Worm (Caenorhabditis elegans): ENCODE measurements around the gene elof-1.
A peak's percentile ranks its signal among the peaks of the same experiment; 100 is the strongest.

The elof-1 gene

ce11 chrII:14357936-14358416 lies 8.4 kb downstream of the elof-1 start, which contains the start of the genes agl-1 and pfs-2:
TSS of gene agl-1 (minus strand) at chrII:14358113.
TSS of gene pfs-2 (plus strand) at chrII:14358366.
- TF ChIP-seq C34B4.2 (tag; optimal IDR thresholded peaks at IDR 0.05) (no peak), dpl-1 (GFP tag; optimal IDR thresholded peaks at IDR 0.05) (peak; percentile 88 to 92 (median 92)), elt-3 (tag; optimal IDR thresholded peaks at IDR 0.05) (peak in 1 of 6 experiments; percentile 34), C04F5.9 (tag; optimal IDR thresholded peaks at IDR 0.05) (peak; percentile 3), lsy-2 (tag; optimal IDR thresholded peaks at IDR 0.05) (peak; percentile 91 to 94), nhr-85 (tag) (peak; percentile 9), fkh-4 (tag; optimal IDR thresholded peaks at IDR 0.05; ENCODE audit: borderline replicate concordance) (no peak), tbx-2 (tag; optimal IDR thresholded peaks at IDR 0.05) (peak; percentile 69), xbp-1 (tag; optimal IDR thresholded peaks at IDR 0.05) (peak; percentile 66), lin-13 (GFP tag; optimal IDR thresholded peaks at IDR 0.05) (peak; percentile 30), lin-15B (tag; optimal IDR thresholded peaks at IDR 0.05) (peak; percentile 69), efl-3 (GFP tag; optimal IDR thresholded peaks at IDR 0.05) (no peak), nhr-20 (tag; optimal IDR thresholded peaks at IDR 0.05) (peak; percentile 56), swsn-7 (tag; optimal IDR thresholded peaks at IDR 0.05) (peak; percentile 69), F16B12.6 (tag; optimal IDR thresholded peaks at IDR 0.05) (peak; percentile 97), isw-1 (GFP tag; IDR thresholded peaks at IDR 0.05) (peak; percentile 38; the same call in 1 of the 2 replicates), pqm-1 (tag; optimal IDR thresholded peaks at IDR 0.05) (no peak), ceh-88 (GFP tag; IDR thresholded peaks at IDR 0.05) (no peak), nhr-90 (tag; optimal IDR thresholded peaks at IDR 0.05; ENCODE audit: poor library complexity) (peak; percentile 52), nhr-11 (tag; optimal IDR thresholded peaks at IDR 0.05) (peak; percentile 19), snu-23 (GFP tag; optimal IDR thresholded peaks at IDR 0.05) (peak; percentile 80), ceh-82 (tag; optimal IDR thresholded peaks at IDR 0.05) (peak; percentile 43 to 81 (median 65)), snpc-4 (tag; optimal IDR thresholded peaks at IDR 0.05) (peak; percentile 56), nhr-77 (tag; optimal IDR thresholded peaks at IDR 0.05) (peak; percentile 73), lir-3 (tag; optimal IDR thresholded peaks at IDR 0.05; ENCODE audit: poor library complexity) (no peak), nhr-84 (tag; optimal IDR thresholded peaks at IDR 0.05) (no peak), lin-14 (GFP tag; optimal IDR thresholded peaks at IDR 0.05) (peak; percentile 80), efl-1 (optimal IDR thresholded peaks at IDR 0.05) (peak; percentile 77 to 94), efl-1 (GFP tag; optimal IDR thresholded peaks at IDR 0.05 in 1 of 2) (peak; percentile 91 to 99), ama-1 (optimal IDR thresholded peaks at IDR 0.05) (no peak), nhr-71 (tag; optimal IDR thresholded peaks at IDR 0.05) (peak; percentile 83), jun-1 (tag; optimal IDR thresholded peaks at IDR 0.05) (peak; percentile 33), fos-1 (tag; optimal IDR thresholded peaks at IDR 0.05) (peak; percentile 7), C16A3.4 (tag; optimal IDR thresholded peaks at IDR 0.05) (peak; percentile 76), ceh-63 (GFP tag; optimal IDR thresholded peaks at IDR 0.05) (no peak), nhr-47 (tag; optimal IDR thresholded peaks at IDR 0.05) (peak; percentile 80), skn-1 (tag; optimal IDR thresholded peaks at IDR 0.05) (peak; percentile 84), unc-62 (GFP tag; optimal IDR thresholded peaks at IDR 0.05) (no peak), ztf-4 (tag; optimal IDR thresholded peaks at IDR 0.05) (peak; percentile 16), egl-13 (tag; optimal IDR thresholded peaks at IDR 0.05) (peak; percentile 54), unc-130 (tag; optimal IDR thresholded peaks at IDR 0.05) (peak; percentile 60), irx-1 (tag; optimal IDR thresholded peaks at IDR 0.05) (peak; percentile 63), fkh-8 (tag; optimal IDR thresholded peaks at IDR 0.05) (peak; percentile 58), ceh-90 (tag; optimal IDR thresholded peaks at IDR 0.05) (no peak), mep-1 (tag; optimal IDR thresholded peaks at IDR 0.05) (peak; percentile 82), nhr-19 (GFP tag; conservative IDR thresholded peaks at IDR 0.05) (peak; percentile 71), unc-98 (GFP tag; IDR thresholded peaks at IDR 0.05) (no peak), rnt-1 (tag; optimal IDR thresholded peaks at IDR 0.05) (peak; percentile 87), lin-35 (GFP tag; optimal IDR thresholded peaks at IDR 0.05) (peak; percentile 89 to 96), ztf-11 (tag; optimal IDR thresholded peaks at IDR 0.05) (peak in 1 of 2 experiments; percentile 26), mdl-1 (tag; optimal IDR thresholded peaks at IDR 0.05) (peak in 1 of 2 experiments; percentile 84), dsc-1 (tag; optimal IDR thresholded peaks at IDR 0.05) (peak; percentile 68), unc-86 (tag; optimal IDR thresholded peaks at IDR 0.05) (peak; percentile 31), hlh-4 (tag; optimal IDR thresholded peaks at IDR 0.05) (no peak)

All from whole organism, L1 larva.